Fruit fly (Drosophila melanogaster) whole organism, prepupa: ENCODE measurements around the gene mub.

Source experiments
- CG10631 ChIP-seq: fragments of 200-800 bp; sonication (Bioruptor generic); optimal IDR thresholded peaks from 2 replicates; lab custom pipeline; 2016; ENCODE audit warnings: missing biosample characterization, missing genetic modification characterization
- CG3032 ChIP-seq: fragments of 200-800 bp; optimal IDR thresholded peaks from 2 replicates; lab custom pipeline; 2019; ENCODE audit warnings: missing biosample characterization, mild to moderate bottlenecking, missing genetic modification characterization, moderate library complexity
- Lpt ChIP-seq: fragments of 200-800 bp; sonication (Bioruptor generic); optimal IDR thresholded peaks from 3 replicates; lab custom pipeline; 2016; ENCODE audit warnings: missing biosample characterization, missing genetic modification characterization
- cyc ChIP-seq: fragments of 200-800 bp; sonication (Bioruptor generic); optimal IDR thresholded peaks from 3 replicates; lab custom pipeline; 2016; ENCODE audit warnings: missing biosample characterization, missing genetic modification characterization

DNA sequence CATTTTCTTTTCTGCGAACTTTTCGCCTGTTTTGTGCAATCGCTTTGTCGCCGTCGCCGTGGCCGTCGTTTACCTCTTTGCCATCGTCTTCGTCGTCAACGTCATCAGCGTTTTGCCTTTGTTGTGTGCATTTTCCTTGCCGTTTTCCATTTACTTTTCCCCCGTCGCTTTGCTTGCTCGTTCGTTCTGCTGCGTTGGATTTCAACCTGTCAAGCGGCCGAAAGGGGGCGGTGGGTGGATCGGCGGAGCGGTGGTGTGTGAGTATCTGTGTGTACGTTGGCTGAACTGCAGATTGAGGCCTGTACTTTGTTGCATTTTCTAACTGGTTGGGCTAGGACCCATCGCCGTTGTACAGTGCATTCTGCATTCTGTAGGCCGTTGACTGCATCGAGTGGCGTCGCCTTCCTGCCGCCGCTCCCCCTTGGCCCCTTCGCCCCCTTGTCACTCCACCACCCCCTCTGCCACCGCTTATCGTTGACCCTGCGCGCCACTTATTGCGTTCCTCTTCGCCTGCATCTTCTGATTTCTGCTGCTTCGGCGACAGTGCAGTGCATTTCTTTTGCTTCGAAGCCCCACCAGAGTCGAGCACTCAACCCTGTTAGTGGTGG, 38.5 kb downstream of the mub start:
- TF ChIP-seq cyc (no peak), CG3032 (no peak), Lpt (peak; percentile 36), CG10631 (GFP tag; lab: Kevin White, UChicago) (no peak)
